Fruit fly (Drosophila melanogaster) whole organism, embryonic: ENCODE measurements around the gene CG34138.

Experiments used
- B-H2 ChIP-seq: fragments of 200-800 bp; sonication (Bioruptor generic); optimal IDR thresholded peaks from 2 replicates; lab custom pipeline; 2018; ENCODE audit warnings: missing biosample characterization, mild to moderate bottlenecking, missing genetic modification characterization
- Blimp-1 ChIP-seq: fragments of 200-800 bp; sonication (Bioruptor generic); optimal IDR thresholded peaks from 3 replicates; lab custom pipeline; 2018; ENCODE audit warnings: missing biosample characterization, missing genetic modification characterization, mild to moderate bottlenecking, moderate library complexity, missing genetic modification reagents
- CG10147 ChIP-seq: fragments of 200-800 bp; sonication (Bioruptor generic); optimal IDR thresholded peaks from 2 replicates; lab custom pipeline; 2019; ENCODE audit warnings: missing biosample characterization, mild to moderate bottlenecking, missing genetic modification characterization, moderate library complexity
- CG10565 ChIP-seq: fragments of 200-800 bp; sonication (Bioruptor generic); optimal IDR thresholded peaks from 3 replicates; lab custom pipeline; 2016; ENCODE audit warnings: missing biosample characterization, mild to moderate bottlenecking, missing genetic modification characterization
- CG12236 ChIP-seq: fragments of 200-800 bp; sonication (Bioruptor generic); optimal IDR thresholded peaks from 2 replicates; lab custom pipeline; 2016; ENCODE audit warnings: missing biosample characterization, missing genetic modification characterization
- CG13624 ChIP-seq: fragments of 200-800 bp; sonication (Bioruptor generic); optimal IDR thresholded peaks from 2 replicates; lab custom pipeline; 2016; ENCODE audit warnings: missing biosample characterization, missing genetic modification characterization
- CG15269 ChIP-seq: fragments of 200-800 bp; sonication (Bioruptor generic); optimal IDR thresholded peaks from 2 replicates; lab custom pipeline; 2018; ENCODE audit warnings: missing biosample characterization, mild to moderate bottlenecking, missing genetic modification characterization, moderate library complexity
- CG30020 ChIP-seq: fragments of 200-800 bp; optimal IDR thresholded peaks from 2 replicates; lab custom pipeline; 2019; ENCODE audit warnings: missing biosample characterization, mild to moderate bottlenecking, missing genetic modification characterization, moderate library complexity
- CG31365 ChIP-seq: fragments of 200-800 bp; sonication (Bioruptor generic); optimal IDR thresholded peaks from 2 replicates; lab custom pipeline; 2018; ENCODE audit warnings: missing biosample characterization, mild to moderate bottlenecking, missing genetic modification characterization
- CG32772 ChIP-seq: fragments of 200-800 bp; sonication (Bioruptor generic); IDR thresholded peaks from 2 replicates; pipeline ENCODE4 v1.3.6; 2022; ENCODE audit warnings: missing biosample characterization, missing genetic modification characterization
- CG3281 ChIP-seq: fragments of 200-800 bp; sonication (Bioruptor generic); optimal IDR thresholded peaks from 3 replicates; lab custom pipeline; 2017; ENCODE audit warnings: missing biosample characterization, mild to moderate bottlenecking, missing genetic modification characterization
- CG33557 ChIP-seq: fragments of 200-800 bp; sonication (Bioruptor generic); optimal IDR thresholded peaks from 2 replicates; lab custom pipeline; 2019; ENCODE audit warnings: missing biosample characterization, mild to moderate bottlenecking, missing genetic modification characterization, moderate library complexity
- CG3407 ChIP-seq: fragments of 200-800 bp; sonication (Bioruptor generic); optimal IDR thresholded peaks from 2 replicates; lab custom pipeline; 2018; ENCODE audit warnings: missing biosample characterization, mild to moderate bottlenecking, missing genetic modification characterization
- CG4730 ChIP-seq: fragments of 200-800 bp; sonication (Bioruptor generic); IDR thresholded peaks from 2 replicates; pipeline ENCODE4 v1.3.6; 2022; ENCODE audit warnings: missing biosample characterization, missing genetic modification characterization
- CG5180 ChIP-seq: fragments of 200-800 bp; sonication (Bioruptor generic); optimal IDR thresholded peaks from 3 replicates; lab custom pipeline; 2017; ENCODE audit warnings: missing biosample characterization, missing genetic modification characterization, mild to moderate bottlenecking, moderate library complexity, missing genetic modification reagents
- CG6175 ChIP-seq: fragments of 200-800 bp; sonication (Bioruptor generic); IDR thresholded peaks from 3 replicates; pipeline ENCODE4 v1.3.6; 2022; ENCODE audit warnings: missing biosample characterization, missing genetic modification characterization
- CG6654 ChIP-seq: fragments of 200-800 bp; sonication (Bioruptor generic); optimal IDR thresholded peaks from 2 replicates; lab custom pipeline; 2017; ENCODE audit warnings: missing biosample characterization, mild to moderate bottlenecking, missing genetic modification characterization
- CG7839 ChIP-seq: fragments of 200-800 bp; sonication (Bioruptor generic); optimal IDR thresholded peaks from 3 replicates; lab custom pipeline; 2018; ENCODE audit warnings: missing biosample characterization, mild to moderate bottlenecking, missing genetic modification characterization, moderate library complexity
- CG7987 ChIP-seq: fragments of 200-800 bp; sonication (Bioruptor generic); optimal IDR thresholded peaks from 2 replicates; lab custom pipeline; 2018; ENCODE audit warnings: missing biosample characterization, mild to moderate bottlenecking, missing genetic modification characterization, moderate library complexity
- CG8924 ChIP-seq: fragments of 200-800 bp; optimal IDR thresholded peaks from 3 replicates; lab custom pipeline; 2019; ENCODE audit warnings: missing biosample characterization, mild to moderate bottlenecking, missing genetic modification characterization, moderate library complexity
- CHES-1-like ChIP-seq: fragments of 200-800 bp; sonication (Bioruptor generic); optimal IDR thresholded peaks from 2 replicates; lab custom pipeline; 2016; ENCODE audit warnings: missing biosample characterization, missing genetic modification characterization
- Chrac-16 ChIP-seq: fragments of 200-800 bp; sonication (Bioruptor generic); optimal IDR thresholded peaks from 3 replicates; lab custom pipeline; 2016; ENCODE audit warnings: missing biosample characterization, missing genetic modification characterization
- D ChIP-seq, 2 experiments: fragments of 200-800 bp in 1 of 2; fragments of >200 bp in 1 of 2; sonication (Bioruptor generic) in 1 of 2; optimal IDR thresholded peaks; 2 replicates in 1 of 2; 3 replicates in 1 of 2; lab custom pipeline; 2017; ENCODE audit warnings: mild to moderate bottlenecking in 1 of 2, missing biosample characterization in 1 of 2, missing genetic modification characterization in 1 of 2, missing genetic modification reagents in 1 of 2
- Dad ChIP-seq: fragments of 200-800 bp; sonication (Bioruptor generic); optimal IDR thresholded peaks from 3 replicates; lab custom pipeline; 2016; ENCODE audit warnings: missing biosample characterization, missing genetic modification characterization
- Ets65A ChIP-seq: fragments of 200-800 bp; sonication (Bioruptor generic); peaks from one replicate; lab custom pipeline; 2016; ENCODE audit warnings: missing biosample characterization, missing genetic modification characterization
- H2.0 ChIP-seq: fragments of 200-800 bp; sonication (Bioruptor generic); IDR thresholded peaks from 2 replicates; pipeline ENCODE4 v1.3.6; 2022; ENCODE audit warnings: missing biosample characterization, missing genetic modification characterization
- HHEX ChIP-seq: fragments of 200-800 bp; sonication (Bioruptor generic); optimal IDR thresholded peaks from 3 replicates; lab custom pipeline; 2017; ENCODE audit warnings: missing biosample characterization, mild to moderate bottlenecking, missing genetic modification characterization, missing genetic modification reagents
- HLHmδ ChIP-seq: fragments of 200-800 bp; sonication (Bioruptor generic); optimal IDR thresholded peaks from 2 replicates; lab custom pipeline; 2018; ENCODE audit warnings: missing biosample characterization, mild to moderate bottlenecking, missing genetic modification characterization, moderate library complexity
- Hand ChIP-seq: fragments of 200-800 bp; sonication (Bioruptor generic); optimal IDR thresholded peaks from 2 replicates; lab custom pipeline; 2017; ENCODE audit warnings: mild to moderate bottlenecking, missing biosample characterization, missing genetic modification reagents, missing genetic modification characterization
- MBD-R2 ChIP-seq: fragments of 200-800 bp; sonication (Bioruptor generic); IDR thresholded peaks from 2 replicates; pipeline ENCODE4 v1.3.6; 2022; ENCODE audit warnings: missing biosample characterization, missing genetic modification characterization
- Mrtf ChIP-seq: fragments of 200-800 bp; sonication (Bioruptor generic); IDR thresholded peaks from 3 replicates; pipeline ENCODE4 v1.3.6; 2022; ENCODE audit warnings: missing biosample characterization, missing genetic modification characterization
- Oli ChIP-seq: fragments of 200-800 bp; sonication (Bioruptor generic); optimal IDR thresholded peaks from 2 replicates; lab custom pipeline; 2018; ENCODE audit warnings: missing biosample characterization, mild to moderate bottlenecking, missing genetic modification characterization, moderate library complexity
- Tbp ChIP-seq: fragments of >200 bp; optimal IDR thresholded peaks from 2 replicates; lab custom pipeline; 2018; ENCODE audit warnings: missing biosample characterization, missing genetic modification characterization
- Xrp1 ChIP-seq: fragments of 200-800 bp; sonication (Bioruptor generic); IDR thresholded peaks from 2 replicates; pipeline ENCODE4 v1.3.6; 2022; ENCODE audit warnings: missing biosample characterization, missing genetic modification characterization
- dysf ChIP-seq: fragments of 200-800 bp; sonication (Bioruptor generic); IDR thresholded peaks from 3 replicates; pipeline ENCODE4 v1.3.6; 2022; ENCODE audit warnings: missing biosample characterization, missing genetic modification characterization
- emc ChIP-seq: fragments of 200-800 bp; sonication (Bioruptor generic); optimal IDR thresholded peaks from 2 replicates; lab custom pipeline; 2016; ENCODE audit warnings: missing biosample characterization, missing genetic modification characterization
- ewg ChIP-seq: fragments of 200-800 bp; sonication (Bioruptor generic); optimal IDR thresholded peaks from 3 replicates; lab custom pipeline; 2017; ENCODE audit warnings: mild to moderate bottlenecking, missing biosample characterization, missing genetic modification reagents, missing genetic modification characterization
- grau ChIP-seq: fragments of 200-800 bp; optimal IDR thresholded peaks from 3 replicates; lab custom pipeline; 2019; ENCODE audit warnings: missing biosample characterization, mild to moderate bottlenecking, missing genetic modification characterization, moderate library complexity
- inv ChIP-seq: fragments of 200-800 bp; sonication (Bioruptor generic); IDR thresholded peaks from 2 replicates; pipeline ENCODE4 v1.3.6; 2022; ENCODE audit warnings: missing biosample characterization, missing genetic modification characterization; ENCODE audit not compliant: partially characterized antibody
- ken ChIP-seq: fragments of 200-800 bp; sonication (Bioruptor generic); IDR thresholded peaks from 3 replicates; pipeline ENCODE4 v1.3.6; 2022; ENCODE audit warnings: missing biosample characterization, missing genetic modification characterization
- lab ChIP-seq: fragments of 200-800 bp; sonication (Bioruptor generic); optimal IDR thresholded peaks from 3 replicates; lab custom pipeline; 2017; ENCODE audit warnings: missing biosample characterization, missing genetic modification characterization, mild to moderate bottlenecking, moderate library complexity, missing genetic modification reagents
- lmd ChIP-seq: fragments of 200-800 bp; sonication (Bioruptor generic); IDR thresholded peaks from 2 replicates; pipeline ENCODE4 v1.3.6; 2022; ENCODE audit warnings: missing biosample characterization, missing genetic modification characterization
- mld ChIP-seq: fragments of 200-800 bp; sonication (Bioruptor generic); IDR thresholded peaks from 3 replicates; pipeline ENCODE4 v1.3.6; 2022; ENCODE audit warnings: missing biosample characterization, missing genetic modification characterization; ENCODE audit not compliant: partially characterized antibody
- onecut ChIP-seq: fragments of 200-800 bp; sonication (Bioruptor generic); IDR thresholded peaks from 2 replicates; pipeline ENCODE4 v1.3.6; 2022; ENCODE audit warnings: missing biosample characterization, missing genetic modification characterization
- peb ChIP-seq: fragments of 200-800 bp; sonication (Bioruptor generic); IDR thresholded peaks from 2 replicates; pipeline ENCODE4 v1.3.6; 2022; ENCODE audit warnings: missing biosample characterization, missing genetic modification characterization
- shn ChIP-seq: fragments of 200-800 bp; sonication (Bioruptor generic); optimal IDR thresholded peaks from 3 replicates; lab custom pipeline; 2016; ENCODE audit warnings: missing biosample characterization, missing genetic modification characterization
- slou ChIP-seq: fragments of 200-800 bp; sonication (Bioruptor generic); optimal IDR thresholded peaks from 3 replicates; lab custom pipeline; 2016; ENCODE audit warnings: missing biosample characterization, missing genetic modification characterization
- ssp ChIP-seq: fragments of 200-800 bp; sonication (Bioruptor generic); IDR thresholded peaks from 2 replicates; pipeline ENCODE4 v1.3.6; 2022; ENCODE audit warnings: missing biosample characterization, missing genetic modification characterization
- tin ChIP-seq: fragments of 200-800 bp; sonication (Bioruptor generic); optimal IDR thresholded peaks from 3 replicates; lab custom pipeline; 2016; ENCODE audit warnings: missing biosample characterization, missing genetic modification characterization
- wor ChIP-seq: fragments of 200-800 bp; sonication (Bioruptor generic); IDR thresholded peaks from 2 replicates; pipeline ENCODE4 v1.3.6; 2022; ENCODE audit warnings: missing biosample characterization, missing genetic modification characterization
- zfh2 ChIP-seq: fragments of 200-800 bp; sonication (Bioruptor generic); optimal IDR thresholded peaks from 2 replicates; lab custom pipeline; 2016; ENCODE audit warnings: missing biosample characterization, missing genetic modification characterization

Gene CG34138

DNA sequence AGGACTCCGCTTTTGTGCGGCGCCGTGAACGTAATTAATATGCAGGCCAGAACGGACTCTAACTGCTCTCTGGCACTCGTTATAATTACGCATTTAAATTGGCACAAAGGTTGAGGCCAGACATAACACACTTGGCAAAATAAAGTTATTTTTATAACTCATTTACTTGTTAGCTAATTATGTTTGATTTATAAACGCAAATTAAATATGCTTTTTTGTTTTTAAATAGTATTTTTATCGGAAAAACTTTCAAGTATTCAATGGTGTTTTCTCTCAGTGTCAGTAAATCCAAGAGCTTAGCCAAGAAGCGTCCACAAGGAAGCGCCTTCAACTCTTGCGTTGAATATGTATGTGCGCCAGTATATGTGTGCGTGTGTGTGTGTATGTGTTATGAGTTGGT, 38.2 kb downstream of the CG34138 start (continued):
- no peak for TF ChIP-seq CG13624 (GFP tag; lab: Kevin White, UChicago)
- TF ChIP-seq Ets65A: no peak
- peak; percentile 13 for TF ChIP-seq CG3281 (GFP tag; lab: Kevin White, UChicago)
- TF ChIP-seq ewg (GFP tag; lab: Kevin White, UChicago): no peak
- no peak for TF ChIP-seq CG7987 (GFP tag; lab: Kevin White, UChicago)
- TF ChIP-seq CG4730: no peak
- no peak for TF ChIP-seq mld
- no peak for TF ChIP-seq HHEX (GFP tag; lab: Kevin White, UChicago)
- no peak for TF ChIP-seq CG6175 (GFP tag; lab: Robert Waterston, UW)
- no peak for TF ChIP-seq shn (GFP tag; lab: Kevin White, UChicago)
- TF ChIP-seq CG30020 (tag; lab: Kevin White, UChicago): no peak
- no peak for TF ChIP-seq CG12236 (GFP tag; lab: Kevin White, UChicago)
- no peak for TF ChIP-seq B-H2 (GFP tag; lab: Kevin White, UChicago)
- peak; percentile 20 for TF ChIP-seq CG7839 (tag; lab: Kevin White, UChicago)
- no peak for TF ChIP-seq CG8924 (tag; lab: Kevin White, UChicago)
- no peak for TF ChIP-seq D (optimal IDR thresholded peaks at IDR 0.05; lab: Kevin White, UChicago)
- no peak for TF ChIP-seq D (GFP tag; optimal IDR thresholded peaks at IDR 0.05; lab: Kevin White, UChicago)
- TF ChIP-seq Tbp: no peak
- no peak for TF ChIP-seq CHES-1-like (GFP tag; lab: Kevin White, UChicago)
- no peak for TF ChIP-seq Dad (GFP tag; lab: Kevin White, UChicago)
- no peak for TF ChIP-seq onecut (GFP tag; lab: Robert Waterston, UW)
- no peak for TF ChIP-seq CG3407 (GFP tag; lab: Kevin White, UChicago)
- no peak for TF ChIP-seq Mrtf
- TF ChIP-seq CG15269 (tag; lab: Kevin White, UChicago): peak; percentile 19
- no peak for TF ChIP-seq tin (GFP tag; lab: Kevin White, UChicago)
- no peak for TF ChIP-seq ssp (GFP tag; lab: Robert Waterston, UW)
- no peak for TF ChIP-seq zfh2 (GFP tag; lab: Kevin White, UChicago)
- TF ChIP-seq MBD-R2 (GFP tag; lab: Robert Waterston, UW): no peak
- TF ChIP-seq slou: no peak
- no peak for TF ChIP-seq CG10147 (GFP tag; lab: Kevin White, UChicago)
- TF ChIP-seq ken (GFP tag; lab: Robert Waterston, UW): no peak
- no peak for TF ChIP-seq CG32772 (GFP tag; lab: Robert Waterston, UW)
- no peak for TF ChIP-seq HLHmδ (GFP tag; lab: Kevin White, UChicago)
- no peak for TF ChIP-seq CG5180 (GFP tag; lab: Kevin White, UChicago)
- no peak for TF ChIP-seq emc (GFP tag; lab: Kevin White, UChicago)
- TF ChIP-seq grau (tag; lab: Kevin White, UChicago): peak; percentile 11
- no peak; the same call in 2 of the 3 replicates for TF ChIP-seq dysf (GFP tag; lab: Robert Waterston, UW)
- no peak for TF ChIP-seq Hand
- no peak for TF ChIP-seq wor (GFP tag; lab: Robert Waterston, UW)
- TF ChIP-seq Oli (tag; lab: Kevin White, UChicago): no peak
- no peak for TF ChIP-seq H2.0 (GFP tag; lab: Robert Waterston, UW)
- peak; percentile 21; the same call in 1 of the 2 replicates for TF ChIP-seq lmd (GFP tag; lab: Robert Waterston, UW)
- no peak for TF ChIP-seq CG33557 (GFP tag; lab: Kevin White, UChicago)
- TF ChIP-seq lab (GFP tag; lab: Kevin White, UChicago): peak; percentile 56
- TF ChIP-seq CG31365: no peak
- no peak for TF ChIP-seq Blimp-1 (GFP tag; lab: Kevin White, UChicago)
- no peak for TF ChIP-seq inv (GFP tag; lab: Robert Waterston, UW)
- no peak for TF ChIP-seq Chrac-16
- TF ChIP-seq CG6654: no peak
- no peak for TF ChIP-seq CG10565 (GFP tag; lab: Kevin White, UChicago)
- peak; percentile 34; the same call in 1 of the 2 replicates for TF ChIP-seq Xrp1 (GFP tag; lab: Robert Waterston, UW)
- TF ChIP-seq peb: no peak
